Worm (Caenorhabditis elegans) whole organism, L1 larva: ENCODE measurements around the gene srh-213.

ENCODE experiments used
- alr-1 ChIP-seq: fragments of 200-800 bp; sonication (Bioruptor generic); optimal IDR thresholded peaks from 2 replicates; lab custom pipeline; 2018; ENCODE audit warnings: borderline replicate concordance, mild to moderate bottlenecking, missing genetic modification characterization, missing compliant biosample characterization
- pqm-1 ChIP-seq: sonication (generic microtip); optimal IDR thresholded peaks from 3 replicates; lab custom pipeline; 2017; ENCODE audit warnings: missing biosample characterization, missing genetic modification characterization
- sptf-1 ChIP-seq: fragments of 150-350 bp; optimal IDR thresholded peaks from 2 replicates; lab custom pipeline; 2014; ENCODE audit warnings: missing biosample characterization, missing genetic modification characterization

DNA sequence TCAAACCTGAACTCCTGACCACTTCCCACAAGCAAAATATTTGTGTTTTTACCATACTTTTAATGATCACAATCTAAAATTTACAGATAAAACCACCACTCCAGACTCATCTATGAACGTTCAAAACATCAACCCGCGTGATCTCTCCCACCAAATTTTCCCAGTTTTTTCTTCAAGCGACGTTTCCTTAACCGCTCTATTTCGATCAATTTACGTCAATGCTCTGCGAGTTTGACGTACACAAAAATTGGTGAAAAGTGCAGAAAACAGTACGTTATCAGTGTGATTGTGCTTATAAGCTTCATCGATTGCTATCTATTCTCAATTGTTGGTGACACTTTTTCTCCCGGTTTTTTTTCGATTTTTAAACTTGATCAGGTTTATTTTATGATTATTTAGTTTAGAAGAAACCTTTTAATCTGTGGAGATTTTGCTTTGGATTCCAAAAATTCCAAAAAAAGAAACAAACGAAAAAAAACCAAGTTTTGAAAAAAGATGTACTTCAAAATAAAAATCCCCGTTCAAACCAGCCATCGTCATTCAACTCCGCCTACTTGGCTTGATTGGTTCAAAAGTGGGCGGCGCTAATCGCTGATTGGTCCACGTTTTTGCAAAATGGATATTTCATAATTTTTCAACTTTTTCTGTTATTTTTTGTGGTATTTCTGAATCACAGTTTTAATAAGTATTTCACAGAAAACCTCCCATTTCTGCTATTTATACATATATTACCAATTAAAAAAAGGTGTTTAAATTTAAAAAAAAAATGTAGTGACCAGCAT is 37.6 kb upstream of the srh-213 start:
- TF ChIP-seq pqm-1 (tag; lab: Kevin White, UChicago) = no peak
- TF ChIP-seq sptf-1 (tag; lab: Kevin White, UChicago) = no peak
- no peak for TF ChIP-seq alr-1 (tag; lab: Kevin White, UChicago)
